Fruit fly (Drosophila melanogaster) whole organism, prepupa: Measurements from ENCODE around the gene CG13097.

Source experiments
- CG11762 ChIP-seq: fragments of 200-800 bp; sonication (Bioruptor generic); optimal IDR thresholded peaks from 3 replicates; lab custom pipeline; 2016; ENCODE audit warnings: missing biosample characterization, missing genetic modification characterization; ENCODE audit not compliant: insufficient read depth
- CG34406 ChIP-seq: fragments of 200-800 bp; sonication (Bioruptor generic); optimal IDR thresholded peaks from 3 replicates; lab custom pipeline; 2016; ENCODE audit warnings: missing biosample characterization, missing genetic modification characterization
- CG6163 ChIP-seq: fragments of 200-800 bp; sonication (Bioruptor generic); IDR thresholded peaks from 3 replicates; pipeline ENCODE4 v1.3.6; 2022; ENCODE audit warnings: missing biosample characterization, missing genetic modification characterization
- CG9139 ChIP-seq: fragments of 200-800 bp; sonication (Bioruptor generic); optimal IDR thresholded peaks from 3 replicates; lab custom pipeline; 2017; ENCODE audit warnings: missing biosample characterization, mild to moderate bottlenecking, missing genetic modification characterization
- Hr38 ChIP-seq: sonication (Bioruptor generic); optimal IDR thresholded peaks from 2 replicates; lab custom pipeline; 2016; ENCODE audit warnings: missing biosample characterization, missing genetic modification characterization
- Hr39 ChIP-seq: fragments of 200-800 bp; sonication (Bioruptor generic); optimal IDR thresholded peaks from 2 replicates; lab custom pipeline; 2016; ENCODE audit warnings: missing biosample characterization, missing genetic modification characterization

DNA sequence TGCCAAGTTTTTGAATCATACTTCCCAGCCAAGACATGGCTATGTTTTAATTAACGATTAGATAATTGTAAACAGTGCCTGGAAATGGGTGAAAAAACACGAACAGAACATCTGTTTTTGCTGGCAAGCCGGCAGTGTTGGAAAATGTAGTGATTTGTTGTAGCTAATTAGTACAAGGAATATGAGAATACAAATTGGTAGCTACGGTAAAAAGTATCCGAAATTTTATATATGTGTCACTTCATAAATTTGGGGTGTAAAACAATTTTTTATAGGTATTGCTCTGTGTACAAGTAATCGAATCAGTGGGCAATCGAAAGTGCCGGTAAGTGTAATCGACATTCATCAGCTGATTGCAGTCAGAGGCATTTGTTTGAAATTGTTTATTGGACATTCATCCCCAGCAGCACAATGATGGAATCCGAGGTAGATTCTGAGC lies 2.6 kb upstream of the CG13097 start, which contains the start of the genes mRpL51 and Uba4:
- no peak for TF ChIP-seq CG9139
- peak; percentile 39 for TF ChIP-seq CG34406 (GFP tag; lab: Kevin White, UChicago)
- TF ChIP-seq CG11762 (GFP tag; lab: Kevin White, UChicago): peak; percentile 8
- TF ChIP-seq CG6163 (GFP tag; lab: Robert Waterston, UW): no peak
- TF ChIP-seq Hr39 (GFP tag; lab: Kevin White, UChicago): peak; percentile 42
- TF ChIP-seq Hr38 (GFP tag; lab: Kevin White, UChicago): no peak
